Fruit fly (Drosophila melanogaster) whole organism, embryonic: ENCODE measurements around the gene Psn.

Experiments used
- B-H2 ChIP-seq: fragments of 200-800 bp; sonication (Bioruptor generic); optimal IDR thresholded peaks from 2 replicates; lab custom pipeline; 2018; ENCODE audit warnings: missing biosample characterization, mild to moderate bottlenecking, missing genetic modification characterization
- CG11695 ChIP-seq: fragments of 200-800 bp; sonication (Bioruptor generic); IDR thresholded peaks from 3 replicates; pipeline ENCODE4 v1.3.6; 2022; ENCODE audit warnings: missing biosample characterization, missing genetic modification characterization
- CG11723 ChIP-seq: fragments of 200-800 bp; sonication (Bioruptor generic); optimal IDR thresholded peaks from 2 replicates; lab custom pipeline; 2017; ENCODE audit warnings: missing biosample characterization, mild to moderate bottlenecking, missing genetic modification characterization
- CG12942 ChIP-seq: fragments of 200-800 bp; sonication (Bioruptor generic); optimal IDR thresholded peaks from 3 replicates; lab custom pipeline; 2016; ENCODE audit warnings: missing biosample characterization, missing genetic modification characterization
- CG13123 ChIP-seq: fragments of 200-800 bp; sonication (Bioruptor generic); optimal IDR thresholded peaks from 2 replicates; lab custom pipeline; 2016; ENCODE audit warnings: missing biosample characterization, missing genetic modification characterization
- CG13287 ChIP-seq: fragments of 200-800 bp; sonication (Bioruptor generic); IDR thresholded peaks from 2 replicates; pipeline ENCODE4 v1.3.6; 2022; ENCODE audit warnings: missing biosample characterization, missing genetic modification characterization; ENCODE audit not compliant: partially characterized antibody
- CG13775 ChIP-seq: fragments of 200-800 bp; sonication (Bioruptor generic); optimal IDR thresholded peaks from 3 replicates; lab custom pipeline; 2017; ENCODE audit warnings: missing biosample characterization, mild to moderate bottlenecking, missing genetic modification characterization
- CG16863 ChIP-seq: fragments of 200-800 bp; sonication (Bioruptor generic); optimal IDR thresholded peaks from 3 replicates; lab custom pipeline; 2016; ENCODE audit warnings: missing biosample characterization, missing genetic modification characterization
- CG18011 ChIP-seq: fragments of 200-800 bp; sonication (Bioruptor generic); optimal IDR thresholded peaks from 2 replicates; lab custom pipeline; 2017; ENCODE audit warnings: missing biosample characterization, missing genetic modification characterization, mild to moderate bottlenecking, moderate library complexity, missing genotype
- CG18764 ChIP-seq: fragments of 200-800 bp; sonication (Bioruptor generic); optimal IDR thresholded peaks from 3 replicates; lab custom pipeline; 2016; ENCODE audit warnings: missing biosample characterization, missing genetic modification characterization
- CG30403 ChIP-seq: fragments of 200-800 bp; sonication (Bioruptor generic); optimal IDR thresholded peaks from 3 replicates; lab custom pipeline; 2016; ENCODE audit warnings: missing biosample characterization, missing genetic modification characterization
- CG33557 ChIP-seq: fragments of 200-800 bp; sonication (Bioruptor generic); optimal IDR thresholded peaks from 2 replicates; lab custom pipeline; 2019; ENCODE audit warnings: missing biosample characterization, mild to moderate bottlenecking, missing genetic modification characterization, moderate library complexity
- CG5180 ChIP-seq: fragments of 200-800 bp; sonication (Bioruptor generic); optimal IDR thresholded peaks from 3 replicates; lab custom pipeline; 2017; ENCODE audit warnings: missing biosample characterization, missing genetic modification characterization, mild to moderate bottlenecking, moderate library complexity, missing genetic modification reagents
- CG6683 ChIP-seq: fragments of 200-800 bp; sonication (Bioruptor generic); optimal IDR thresholded peaks from 2 replicates; lab custom pipeline; 2017; ENCODE audit warnings: missing biosample characterization, mild to moderate bottlenecking, missing genetic modification characterization, missing genetic modification reagents
- CG6854 ChIP-seq: fragments of 200-800 bp; sonication (Bioruptor generic); optimal IDR thresholded peaks from 3 replicates; lab custom pipeline; 2017; ENCODE audit warnings: missing biosample characterization, mild to moderate bottlenecking, missing genetic modification characterization
- CG7271 ChIP-seq: fragments of 200-800 bp; sonication (Bioruptor generic); optimal IDR thresholded peaks from 2 replicates; lab custom pipeline; 2018; ENCODE audit warnings: missing biosample characterization, mild to moderate bottlenecking, missing genetic modification characterization, moderate library complexity
- CG7839 ChIP-seq: fragments of 200-800 bp; sonication (Bioruptor generic); optimal IDR thresholded peaks from 3 replicates; lab custom pipeline; 2018; ENCODE audit warnings: missing biosample characterization, mild to moderate bottlenecking, missing genetic modification characterization, moderate library complexity
- CG7987 ChIP-seq: fragments of 200-800 bp; sonication (Bioruptor generic); optimal IDR thresholded peaks from 2 replicates; lab custom pipeline; 2018; ENCODE audit warnings: missing biosample characterization, mild to moderate bottlenecking, missing genetic modification characterization, moderate library complexity
- CG8765 ChIP-seq: fragments of 200-800 bp; sonication (Bioruptor generic); IDR thresholded peaks from 2 replicates; pipeline ENCODE4 v1.3.6; 2022; ENCODE audit warnings: missing biosample characterization, missing genetic modification characterization
- Camta ChIP-seq: fragments of 200-800 bp; sonication (Bioruptor generic); optimal IDR thresholded peaks from 2 replicates; lab custom pipeline; 2016; ENCODE audit warnings: missing biosample characterization, missing genetic modification characterization
- Dip3 ChIP-seq: fragments of 200-800 bp; sonication (Bioruptor generic); optimal IDR thresholded peaks from 3 replicates; lab custom pipeline; 2016; ENCODE audit warnings: missing biosample characterization, missing genetic modification characterization
- GATAe ChIP-seq: fragments of 200-800 bp; sonication (Bioruptor generic); conservative IDR thresholded peaks from 2 replicates; pipeline ENCODE4 v1.3.6; 2022; ENCODE audit warnings: missing biosample characterization, missing genetic modification characterization
- Hey ChIP-seq: fragments of 200-800 bp; sonication (Bioruptor generic); optimal IDR thresholded peaks from 3 replicates; lab custom pipeline; 2018; ENCODE audit warnings: missing biosample characterization, mild to moderate bottlenecking, missing genetic modification characterization
- Hr78 ChIP-seq, 2 experiments: fragments of 200-800 bp in 1 of 2; fragments of >200 bp in 1 of 2; sonication (Bioruptor generic) in 1 of 2; optimal IDR thresholded peaks; 2 replicates each; lab custom pipeline; 2017 to 2019; ENCODE audit warnings: missing biosample characterization in 2 of 2, missing genetic modification characterization in 2 of 2, mild to moderate bottlenecking in 1 of 2, moderate library complexity in 1 of 2
- Mad ChIP-seq: fragments of 200-800 bp; sonication (Bioruptor generic); optimal IDR thresholded peaks from 2 replicates; lab custom pipeline; 2016; ENCODE audit warnings: missing biosample characterization, missing genetic modification characterization
- Meics ChIP-seq: fragments of 200-800 bp; sonication (Bioruptor generic); optimal IDR thresholded peaks from 2 replicates; lab custom pipeline; 2017; ENCODE audit warnings: missing biosample characterization, mild to moderate bottlenecking, missing genetic modification characterization
- Nf-YB ChIP-seq: fragments of 200-800 bp; sonication (Bioruptor generic); optimal IDR thresholded peaks from 3 replicates; lab custom pipeline; 2019; ENCODE audit warnings: missing biosample characterization, mild to moderate bottlenecking, missing genetic modification characterization, moderate library complexity
- Nf-YC ChIP-seq: fragments of 200-800 bp; optimal IDR thresholded peaks from 3 replicates; lab custom pipeline; 2019; ENCODE audit warnings: missing biosample characterization, mild to moderate bottlenecking, missing genetic modification characterization, moderate library complexity
- PHDP ChIP-seq: fragments of 200-800 bp; sonication (Bioruptor generic); optimal IDR thresholded peaks from 3 replicates; lab custom pipeline; 2018; ENCODE audit warnings: missing biosample characterization, mild to moderate bottlenecking, missing genetic modification characterization, moderate library complexity
- Sin3A ChIP-seq: fragments of >200 bp; optimal IDR thresholded peaks from 2 replicates; lab custom pipeline; 2018
- Trl ChIP-seq, 3 experiments: fragments of >200 bp in 2 of 3; fragments of 200-800 bp in 1 of 3; sonication (Bioruptor generic) in 1 of 3; optimal IDR thresholded peaks; 2 replicates in 1 of 3; 3 replicates in 2 of 3; lab custom pipeline; 2016 to 2017; ENCODE audit warnings: missing biosample characterization in 1 of 3, missing genetic modification characterization in 1 of 3
- aop ChIP-seq: fragments of 200-800 bp; sonication (Bioruptor generic); IDR thresholded peaks from 2 replicates; pipeline ENCODE4 v1.3.6; 2022; ENCODE audit warnings: missing biosample characterization, missing genetic modification characterization
- ara ChIP-seq: fragments of 200-800 bp; sonication (Bioruptor generic); IDR thresholded peaks from 2 replicates; pipeline ENCODE4 v1.3.6; 2022; ENCODE audit warnings: missing biosample characterization, missing genetic modification characterization
- ci ChIP-seq: fragments of 200-800 bp; sonication (Bioruptor generic); IDR thresholded peaks from 3 replicates; pipeline ENCODE4 v1.3.6; 2022; ENCODE audit warnings: missing biosample characterization, missing genetic modification characterization
- hkb ChIP-seq, 2 experiments: fragments of 200-800 bp in 1 of 2; fragments of >200 bp in 1 of 2; sonication (Bioruptor generic) in 1 of 2; IDR thresholded peaks in 1 of 2; optimal IDR thresholded peaks in 1 of 2; 2 replicates each; pipeline versions ENCODE4 v1.3.6 to Lab custom; 2017 to 2022; ENCODE audit warnings: missing biosample characterization in 1 of 2, missing genetic modification characterization in 1 of 2
- nom ChIP-seq: fragments of 200-800 bp; sonication (Bioruptor generic); optimal IDR thresholded peaks from 2 replicates; lab custom pipeline; 2017; ENCODE audit warnings: missing biosample characterization, missing genetic modification characterization, mild to moderate bottlenecking, moderate library complexity, missing genetic modification reagents
- odd ChIP-seq: fragments of 200-800 bp; sonication (Bioruptor generic); optimal IDR thresholded peaks from 2 replicates; lab custom pipeline; 2017; ENCODE audit warnings: missing biosample characterization, mild to moderate bottlenecking, missing genetic modification characterization
- onecut ChIP-seq: fragments of 200-800 bp; sonication (Bioruptor generic); IDR thresholded peaks from 2 replicates; pipeline ENCODE4 v1.3.6; 2022; ENCODE audit warnings: missing biosample characterization, missing genetic modification characterization
- repo ChIP-seq: fragments of 200-800 bp; sonication (Bioruptor generic); optimal IDR thresholded peaks from 2 replicates; lab custom pipeline; 2016; ENCODE audit warnings: missing biosample characterization, missing genetic modification characterization
- sim ChIP-seq: fragments of 200-800 bp; sonication (Bioruptor generic); IDR thresholded peaks from 2 replicates; pipeline ENCODE4 v1.3.6; 2022; ENCODE audit warnings: missing biosample characterization, missing genetic modification characterization
- tll ChIP-seq, 2 experiments: fragments of 200-800 bp in 1 of 2; fragments of >200 bp in 1 of 2; sonication (Bioruptor generic) in 1 of 2; optimal IDR thresholded peaks; 2 replicates each; lab custom pipeline; 2017 to 2019; ENCODE audit warnings: missing biosample characterization in 2 of 2, missing genetic modification characterization in 2 of 2, mild to moderate bottlenecking in 1 of 2, moderate library complexity in 1 of 2
- unc-4 ChIP-seq: fragments of 200-800 bp; sonication (Bioruptor generic); IDR thresholded peaks from 2 replicates; pipeline ENCODE4 v1.3.6; 2022; ENCODE audit warnings: missing biosample characterization, missing genetic modification characterization; ENCODE audit not compliant: partially characterized antibody
- vnd ChIP-seq: fragments of 200-800 bp; sonication (Bioruptor generic); IDR thresholded peaks from 3 replicates; pipeline ENCODE4 v1.3.6; 2022; ENCODE audit warnings: missing biosample characterization, missing genetic modification characterization; ENCODE audit not compliant: partially characterized antibody
- z ChIP-seq: fragments of 200-800 bp; sonication (Bioruptor generic); IDR thresholded peaks from 3 replicates; pipeline ENCODE4 v1.3.6; 2022; ENCODE audit warnings: missing biosample characterization, missing genetic modification characterization
- zen ChIP-seq: fragments of 200-800 bp; sonication (Bioruptor generic); optimal IDR thresholded peaks from 3 replicates; lab custom pipeline; 2018; ENCODE audit warnings: missing biosample characterization, mild to moderate bottlenecking, missing genetic modification characterization, moderate library complexity
- zfh1 ChIP-seq: fragments of 200-800 bp; sonication (Bioruptor generic); IDR thresholded peaks from 3 replicates; pipeline ENCODE4 v1.3.6; 2022; ENCODE audit warnings: missing biosample characterization, missing genetic modification characterization

Gene Psn

DNA sequence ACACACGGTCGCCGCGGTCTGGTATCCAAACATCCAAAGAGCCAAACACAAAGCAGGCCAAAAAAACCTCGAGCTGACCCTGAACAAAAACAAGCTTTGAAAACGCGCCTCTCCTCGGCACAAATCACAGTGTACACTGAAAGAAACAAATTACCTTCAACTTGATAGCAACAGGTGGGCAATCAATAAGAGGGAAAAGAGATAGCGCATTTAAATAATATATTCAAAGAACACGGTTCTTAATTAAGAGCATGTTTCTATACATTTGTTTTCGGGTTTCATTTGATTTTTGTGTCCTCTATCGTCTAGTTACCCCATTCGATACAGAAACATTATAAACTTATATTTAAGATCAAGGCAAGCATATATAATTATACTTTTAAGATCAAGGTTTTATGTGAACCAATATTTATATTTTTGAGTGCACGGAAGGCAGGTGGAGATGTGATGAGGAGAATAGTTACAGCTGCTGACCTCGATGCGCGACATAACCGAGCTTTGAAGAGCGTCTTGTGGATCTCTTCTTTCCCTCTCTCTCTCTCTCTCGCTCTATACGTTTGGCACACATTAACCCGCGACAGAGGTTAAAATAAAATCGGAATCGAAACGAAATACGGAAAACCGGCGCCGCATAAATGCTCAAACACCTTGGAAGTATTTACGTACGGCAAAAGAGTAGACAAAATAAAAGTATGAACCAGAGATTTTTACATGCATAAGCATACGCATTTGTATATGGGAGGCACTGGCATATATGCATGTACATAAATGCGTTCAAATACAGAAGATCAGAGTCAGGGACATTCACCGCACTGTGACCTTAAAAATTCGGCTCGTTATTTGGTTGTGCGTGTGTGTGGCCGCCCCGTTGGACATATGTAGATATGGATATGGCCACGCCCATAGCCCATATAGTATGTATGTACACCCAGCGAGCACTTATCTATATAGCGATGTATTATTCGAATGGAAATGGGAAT is 33.7 kb upstream of the Psn start (continued):
- TF ChIP-seq CG7271 (tag; lab: Kevin White, UChicago) (peak; percentile 25), CG6854 (GFP tag; lab: Kevin White, UChicago) (peak; percentile 87), B-H2 (GFP tag; lab: Kevin White, UChicago) (no peak), vnd (GFP tag; lab: Robert Waterston, UW) (no peak), CG8765 (GFP tag; lab: Robert Waterston, UW) (no peak), CG18011 (GFP tag; lab: Kevin White, UChicago) (peak; percentile 68), CG7839 (tag; lab: Kevin White, UChicago) (peak; percentile 91), CG16863 (GFP tag; lab: Kevin White, UChicago) (peak; percentile 72), Nf-YC (peak; percentile 77), hkb (optimal IDR thresholded peaks at IDR 0.05; lab: Kevin White, UChicago) (no peak), hkb (GFP tag; IDR thresholded peaks at IDR 0.05; lab: Robert Waterston, UW) (peak; percentile 89), GATAe (GFP tag; lab: Robert Waterston, UW) (0 out of 2 replicates have a peak, but pooled peaks have one; percentile 11), CG5180 (peak; percentile 74), tll (GFP tag; optimal IDR thresholded peaks at IDR 0.05; lab: Kevin White, UChicago) (no peak), ara (GFP tag; lab: Robert Waterston, UW) (no peak), CG6683 (peak; percentile 63), Nf-YB (peak; percentile 69), Mad (peak; percentile 82), CG33557 (GFP tag; lab: Kevin White, UChicago) (peak; percentile 67), CG11695 (GFP tag; lab: Robert Waterston, UW) (peak; percentile 82), Dip3 (GFP tag; lab: Kevin White, UChicago) (peak; percentile 72), odd (GFP tag; lab: Kevin White, UChicago) (peak; percentile 82), CG13287 (GFP tag; lab: Robert Waterston, UW) (peak; percentile 18; the same call in 1 of the 2 replicates), Hr78 (GFP tag; optimal IDR thresholded peaks at IDR 0.05; lab: Kevin White, UChicago) (peak in 1 of 2 experiments; percentile 93), zen (tag; lab: Kevin White, UChicago) (peak; percentile 46), Meics (GFP tag; lab: Kevin White, UChicago) (peak; percentile 82), z (GFP tag; lab: Robert Waterston, UW) (no peak), Hey (tag; lab: Kevin White, UChicago) (no peak), aop (GFP tag; lab: Robert Waterston, UW) (no peak), sim (GFP tag; lab: Robert Waterston, UW) (no peak; the same call in 1 of the 2 replicates), ci (GFP tag; lab: Robert Waterston, UW) (peak; percentile 48; the same call in 2 of the 3 replicates), CG18764 (GFP tag; lab: Kevin White, UChicago) (peak; percentile 60), onecut (peak; percentile 68), nom (no peak), CG30403 (GFP tag; lab: Kevin White, UChicago) (peak; percentile 91), CG12942 (peak; percentile 79), CG13775 (peak; percentile 80), Sin3A (lab: Kevin White, UChicago) (no peak), repo (peak; percentile 44), PHDP (peak; percentile 90), Camta (GFP tag; lab: Kevin White, UChicago) (peak; percentile 60), CG11723 (GFP tag; lab: Kevin White, UChicago) (peak; percentile 82), CG13123 (GFP tag; lab: Kevin White, UChicago) (peak; percentile 42), unc-4 (peak; percentile 1; the same call in 1 of the 2 replicates), CG7987 (GFP tag; lab: Kevin White, UChicago) (peak; percentile 35), Trl (optimal IDR thresholded peaks at IDR 0.05; lab: Kevin White, UChicago) (peak; percentile 51 to 67), Trl (GFP tag; optimal IDR thresholded peaks at IDR 0.05; lab: Kevin White, UChicago) (peak; percentile 65), zfh1 (GFP tag; lab: Robert Waterston, UW) (peak; percentile 64; the same call in 1 of the 3 replicates)
